Fruit fly (Drosophila melanogaster) S2 (cell line): ENCODE measurements around the gene eIF1.

Experiments used
- CG8478 ChIP-seq: fragments of >200 bp; optimal IDR thresholded peaks from 2 replicates; lab custom pipeline; 2018
- CTCF ChIP-seq, 2 experiments: fragments of >200 bp; optimal IDR thresholded peaks; 2 replicates each; lab custom pipeline; 2018

dm6 chr3L:3222643-3223389 lies at the start of gene eIF1, which contains the start of gene RpL28:
- TF ChIP-seq CG8478 (lab: Kevin White, UChicago) (no peak), CTCF (optimal IDR thresholded peaks at IDR 0.05; lab: Kevin White, UChicago) (no peak)
